Fruit fly (Drosophila melanogaster): ENCODE data around the gene CG4770.

- TF ChIP-seq h (optimal IDR thresholded peaks at IDR 0.05) (no peak), insv (optimal IDR thresholded peaks at IDR 0.05) (no peak), Sin3A (optimal IDR thresholded peaks at IDR 0.05) (no peak), Myc (optimal IDR thresholded peaks at IDR 0.05) (no peak), psq (optimal IDR thresholded peaks at IDR 0.05) (no peak)
Measured at dm6 chr3R:19904865-19905373, 13.4 kb upstream of the CG4770 start, which contains the start of the genes Surf6 and RhoGAP92B.

Measured in Kc167 (cell line).